Fruit fly (Drosophila melanogaster): ENCODE measurements around the gene Hex-A.

Gene Hex-A

dm6 chrX:9600083-9600817 is 14.8 kb downstream of the Hex-A start (continued):
- TF ChIP-seq hth (optimal IDR thresholded peaks at IDR 0.05): no peak
- 0 out of 2 replicates have a peak, but pooled peaks have one; percentile 11 for TF ChIP-seq Doc2 (GFP tag; IDR thresholded peaks at IDR 0.05)
- peak; percentile 74 for TF ChIP-seq CG17385 (GFP tag; optimal IDR thresholded peaks at IDR 0.05)
- peak in 1 of 2 experiments; percentile 22 for TF ChIP-seq crp (GFP tag; optimal IDR thresholded peaks at IDR 0.05)
- TF ChIP-seq cg (GFP tag; optimal IDR thresholded peaks at IDR 0.05): peak; percentile 84
- TF ChIP-seq Rfx (GFP tag; IDR thresholded peaks at IDR 0.05): peak; percentile 53
- TF ChIP-seq CG8359 (GFP tag; optimal IDR thresholded peaks at IDR 0.05; ENCODE audit: borderline replicate concordance): no peak
- peak; percentile 55 for TF ChIP-seq CG3407 (GFP tag; optimal IDR thresholded peaks at IDR 0.05)
- TF ChIP-seq da (GFP tag; optimal IDR thresholded peaks at IDR 0.05): peak; percentile 52
- no peak for TF ChIP-seq toy (GFP tag; IDR thresholded peaks at IDR 0.05)
- peak; percentile 79 for TF ChIP-seq gro (GFP tag; optimal IDR thresholded peaks at IDR 0.05)
- TF ChIP-seq B-H1 (GFP tag; IDR thresholded peaks at IDR 0.05): peak; percentile 45; the same call in 2 of the 3 replicates
- no peak for TF ChIP-seq MTF-1 (GFP tag; optimal IDR thresholded peaks at IDR 0.05; ENCODE audit: borderline replicate concordance)
- peak; percentile 32 for TF ChIP-seq CG1792 (GFP tag; optimal IDR thresholded peaks at IDR 0.05)
- TF ChIP-seq CG5180 (GFP tag; optimal IDR thresholded peaks at IDR 0.05): peak; percentile 53
- TF ChIP-seq esg (GFP tag; conservative IDR thresholded peaks at IDR 0.05): peak; percentile 66
- peak; percentile 64 for TF ChIP-seq ranshi (GFP tag; IDR thresholded peaks at IDR 0.05)
- peak; percentile 7 for TF ChIP-seq CG2116 (GFP tag; optimal IDR thresholded peaks at IDR 0.05)
- peak; percentile 23 for TF ChIP-seq dmrt11E (tag; optimal IDR thresholded peaks at IDR 0.05)
- TF ChIP-seq CoRest (tag; optimal IDR thresholded peaks at IDR 0.05): peak; percentile 85
- no peak for TF ChIP-seq ash1 (GFP tag; optimal IDR thresholded peaks at IDR 0.05)
- peak; percentile 45; the same call in 1 of the 3 replicates for TF ChIP-seq Optix (GFP tag; IDR thresholded peaks at IDR 0.05)
- TF ChIP-seq cwo (GFP tag; optimal IDR thresholded peaks at IDR 0.05): peak; percentile 99
- TF ChIP-seq CG11560 (tag; IDR thresholded peaks at IDR 0.05): 0 out of 3 replicates have a peak, but pooled peaks have one; percentile 34
- peak; percentile 13 for TF ChIP-seq en (GFP tag; optimal IDR thresholded peaks at IDR 0.05)
- no peak for TF ChIP-seq MESR4 (GFP tag; optimal IDR thresholded peaks at IDR 0.05)
- no peak for TF ChIP-seq Dfd (GFP tag; optimal IDR thresholded peaks at IDR 0.05)
- peak; percentile 51 for TF ChIP-seq dm (GFP tag; optimal IDR thresholded peaks at IDR 0.05)
- peak; percentile 53 for TF ChIP-seq CG1603 (tag; optimal IDR thresholded peaks at IDR 0.05)
- no peak for TF ChIP-seq CkIIα-i1 (GFP tag; IDR thresholded peaks at IDR 0.05)
- TF ChIP-seq CG2678 (tag; optimal IDR thresholded peaks at IDR 0.05): peak; percentile 90
- peak; percentile 22 for TF ChIP-seq run (tag; optimal IDR thresholded peaks at IDR 0.05)
- TF ChIP-seq CG13624 (GFP tag; optimal IDR thresholded peaks at IDR 0.05): peak; percentile 93
- peak in 1 of 2 experiments; percentile 41 for TF ChIP-seq insv (GFP tag; optimal IDR thresholded peaks at IDR 0.05)
- peak; percentile 74 for TF ChIP-seq slp2 (GFP tag; optimal IDR thresholded peaks at IDR 0.05)
- no peak for TF ChIP-seq ham (GFP tag; IDR thresholded peaks at IDR 0.05)
- TF ChIP-seq CG12219 (GFP tag; optimal IDR thresholded peaks at IDR 0.05): peak; percentile 63
- peak; percentile 64; the same call in 1 of the 3 replicates for TF ChIP-seq zfh1 (GFP tag; IDR thresholded peaks at IDR 0.05)
- peak; percentile 77 for TF ChIP-seq ewg (GFP tag; optimal IDR thresholded peaks at IDR 0.05)
- peak; percentile 34 for TF ChIP-seq Mes4 (GFP tag; optimal IDR thresholded peaks at IDR 0.05)
- peak; percentile 50 for TF ChIP-seq CG2875 (GFP tag; optimal IDR thresholded peaks at IDR 0.05)
- TF ChIP-seq Dbx (GFP tag; IDR thresholded peaks at IDR 0.05): peak; percentile 72; the same call in 2 of the 3 replicates
- TF ChIP-seq Sox102F (GFP tag; optimal IDR thresholded peaks at IDR 0.05): peak; percentile 69
- TF ChIP-seq sima (GFP tag; optimal IDR thresholded peaks at IDR 0.05): peak; percentile 43
- TF ChIP-seq otp (GFP tag; IDR thresholded peaks at IDR 0.05): no peak
- TF ChIP-seq chm (GFP tag; IDR thresholded peaks at IDR 0.05): peak; percentile 54; the same call in 1 of the 2 replicates
- peak; percentile 51 for TF ChIP-seq Nf-YC (tag; optimal IDR thresholded peaks at IDR 0.05)
- TF ChIP-seq Sin3A (optimal IDR thresholded peaks at IDR 0.05): no peak
- TF ChIP-seq kay (GFP tag; optimal IDR thresholded peaks at IDR 0.05): peak; percentile 75

All from whole organism, embryonic.